Fruit fly (Drosophila melanogaster) whole organism, embryonic: ENCODE data around the gene Glut1.
A peak's percentile ranks its signal among the peaks of the same experiment; 100 is the strongest.

ENCODE experiments used
- Bdp1 ChIP-seq: fragments of 200-800 bp; sonication (Bioruptor generic); optimal IDR thresholded peaks from 3 replicates; lab custom pipeline; 2016; ENCODE audit warnings: missing biosample characterization, missing genetic modification characterization
- Blimp-1 ChIP-seq: fragments of 200-800 bp; sonication (Bioruptor generic); optimal IDR thresholded peaks from 3 replicates; lab custom pipeline; 2018; ENCODE audit warnings: missing biosample characterization, missing genetic modification characterization, mild to moderate bottlenecking, moderate library complexity, missing genetic modification reagents
- BtbVII ChIP-seq: fragments of 200-800 bp; sonication (Bioruptor generic); optimal IDR thresholded peaks from 3 replicates; lab custom pipeline; 2017; ENCODE audit warnings: missing biosample characterization, mild to moderate bottlenecking, missing genetic modification characterization
- CG10321 ChIP-seq: fragments of 200-800 bp; sonication (Bioruptor generic); IDR thresholded peaks from 2 replicates; pipeline ENCODE4 v1.3.6; 2022; ENCODE audit warnings: missing biosample characterization, missing genetic modification characterization
- CG11695 ChIP-seq: fragments of 200-800 bp; sonication (Bioruptor generic); IDR thresholded peaks from 3 replicates; pipeline ENCODE4 v1.3.6; 2022; ENCODE audit warnings: missing biosample characterization, missing genetic modification characterization
- CG14965 ChIP-seq: fragments of 200-800 bp; sonication (Bioruptor generic); optimal IDR thresholded peaks from 2 replicates; lab custom pipeline; 2016; ENCODE audit warnings: missing biosample characterization, missing genetic modification characterization, borderline replicate concordance
- CG15073 ChIP-seq: fragments of 200-800 bp; sonication (Bioruptor generic); optimal IDR thresholded peaks from 2 replicates; lab custom pipeline; 2016; ENCODE audit warnings: missing biosample characterization, missing genetic modification characterization
- CG1647 ChIP-seq: fragments of 200-800 bp; sonication (Bioruptor generic); optimal IDR thresholded peaks from 3 replicates; lab custom pipeline; 2016; ENCODE audit warnings: missing biosample characterization, missing genetic modification characterization
- CG17361 ChIP-seq: fragments of 200-800 bp; sonication (Bioruptor generic); IDR thresholded peaks from 3 replicates; pipeline ENCODE4 v1.3.6; 2022; ENCODE audit warnings: missing biosample characterization, missing genetic modification characterization
- CG17385 ChIP-seq: fragments of 200-800 bp; sonication (Bioruptor generic); optimal IDR thresholded peaks from 3 replicates; lab custom pipeline; 2018; ENCODE audit warnings: missing biosample characterization, mild to moderate bottlenecking, missing genetic modification characterization
- CG17568 ChIP-seq: fragments of 200-800 bp; sonication (Bioruptor generic); optimal IDR thresholded peaks from 2 replicates; lab custom pipeline; 2018; ENCODE audit warnings: missing biosample characterization, mild to moderate bottlenecking, missing genetic modification characterization, moderate library complexity
- CG1792 ChIP-seq: fragments of 200-800 bp; sonication (Bioruptor generic); optimal IDR thresholded peaks from 2 replicates; lab custom pipeline; 2016; ENCODE audit warnings: missing biosample characterization, missing genetic modification characterization
- CG31441 ChIP-seq: fragments of 200-800 bp; sonication (Bioruptor generic); IDR thresholded peaks from 2 replicates; pipeline ENCODE4 v1.3.6; 2022; ENCODE audit warnings: missing biosample characterization, missing genetic modification characterization
- CG32767 ChIP-seq: fragments of 200-800 bp; sonication (Bioruptor generic); IDR thresholded peaks from 2 replicates; pipeline ENCODE4 v1.3.6; 2022; ENCODE audit warnings: missing biosample characterization, missing genetic modification characterization
- CG34376 ChIP-seq: fragments of 200-800 bp; sonication (Bioruptor generic); optimal IDR thresholded peaks from 2 replicates; lab custom pipeline; 2018; ENCODE audit warnings: missing biosample characterization, mild to moderate bottlenecking, missing genetic modification characterization
- CG5180 ChIP-seq: fragments of 200-800 bp; sonication (Bioruptor generic); optimal IDR thresholded peaks from 3 replicates; lab custom pipeline; 2017; ENCODE audit warnings: missing biosample characterization, missing genetic modification characterization, mild to moderate bottlenecking, moderate library complexity, missing genetic modification reagents
- CG5953 ChIP-seq: fragments of 200-800 bp; sonication (Bioruptor generic); IDR thresholded peaks from 2 replicates; pipeline ENCODE4 v1.3.6; 2022; ENCODE audit warnings: missing biosample characterization, missing genetic modification characterization
- CG6654 ChIP-seq: fragments of 200-800 bp; sonication (Bioruptor generic); optimal IDR thresholded peaks from 2 replicates; lab custom pipeline; 2017; ENCODE audit warnings: missing biosample characterization, mild to moderate bottlenecking, missing genetic modification characterization
- CG6683 ChIP-seq: fragments of 200-800 bp; sonication (Bioruptor generic); optimal IDR thresholded peaks from 2 replicates; lab custom pipeline; 2017; ENCODE audit warnings: missing biosample characterization, mild to moderate bottlenecking, missing genetic modification characterization, missing genetic modification reagents
- CG6854 ChIP-seq: fragments of 200-800 bp; sonication (Bioruptor generic); optimal IDR thresholded peaks from 3 replicates; lab custom pipeline; 2017; ENCODE audit warnings: missing biosample characterization, mild to moderate bottlenecking, missing genetic modification characterization
- CG7556 ChIP-seq: fragments of 200-800 bp; sonication (Bioruptor generic); optimal IDR thresholded peaks from 2 replicates; lab custom pipeline; 2017; ENCODE audit warnings: missing biosample characterization, mild to moderate bottlenecking, missing genetic modification characterization
- CG9876 ChIP-seq: fragments of 200-800 bp; sonication (Bioruptor generic); optimal IDR thresholded peaks from 2 replicates; lab custom pipeline; 2016; ENCODE audit warnings: missing biosample characterization, missing genetic modification characterization
- CHES-1-like ChIP-seq: fragments of 200-800 bp; sonication (Bioruptor generic); optimal IDR thresholded peaks from 2 replicates; lab custom pipeline; 2016; ENCODE audit warnings: missing biosample characterization, missing genetic modification characterization
- Chrac-16 ChIP-seq: fragments of 200-800 bp; sonication (Bioruptor generic); optimal IDR thresholded peaks from 3 replicates; lab custom pipeline; 2016; ENCODE audit warnings: missing biosample characterization, missing genetic modification characterization
- Gsc ChIP-seq: fragments of 200-800 bp; sonication (Bioruptor generic); IDR thresholded peaks from 2 replicates; pipeline ENCODE4 v1.3.6; 2022; ENCODE audit warnings: missing biosample characterization, missing genetic modification characterization
- Lhr ChIP-seq: fragments of 200-800 bp; sonication (Bioruptor generic); optimal IDR thresholded peaks from 3 replicates; lab custom pipeline; 2017; ENCODE audit warnings: mild to moderate bottlenecking, missing biosample characterization, missing genetic modification reagents, missing genetic modification characterization
- Mad ChIP-seq: fragments of 200-800 bp; sonication (Bioruptor generic); optimal IDR thresholded peaks from 2 replicates; lab custom pipeline; 2016; ENCODE audit warnings: missing biosample characterization, missing genetic modification characterization
- Mrtf ChIP-seq: fragments of 200-800 bp; sonication (Bioruptor generic); IDR thresholded peaks from 3 replicates; pipeline ENCODE4 v1.3.6; 2022; ENCODE audit warnings: missing biosample characterization, missing genetic modification characterization
- Nf-YB ChIP-seq: fragments of 200-800 bp; sonication (Bioruptor generic); optimal IDR thresholded peaks from 3 replicates; lab custom pipeline; 2019; ENCODE audit warnings: missing biosample characterization, mild to moderate bottlenecking, missing genetic modification characterization, moderate library complexity
- Ptx1 ChIP-seq: fragments of 200-800 bp; sonication (Bioruptor generic); IDR thresholded peaks from 2 replicates; pipeline ENCODE4 v1.3.6; 2022; ENCODE audit warnings: missing biosample characterization, missing genetic modification characterization
- Rfx ChIP-seq: fragments of 200-800 bp; sonication (Bioruptor generic); IDR thresholded peaks from 2 replicates; pipeline ENCODE4 v1.3.6; 2022; ENCODE audit warnings: missing biosample characterization, missing genetic modification characterization
- Sox100B ChIP-seq: fragments of 200-800 bp; sonication (Bioruptor generic); optimal IDR thresholded peaks from 3 replicates; lab custom pipeline; 2018; ENCODE audit warnings: missing biosample characterization, mild to moderate bottlenecking, missing genetic modification characterization
- ab ChIP-seq: fragments of 200-800 bp; sonication (Bioruptor generic); optimal IDR thresholded peaks from 2 replicates; lab custom pipeline; 2016; ENCODE audit warnings: missing biosample characterization, missing genetic modification characterization
- croc ChIP-seq: fragments of 200-800 bp; sonication (Bioruptor generic); conservative IDR thresholded peaks from 3 replicates; pipeline ENCODE4 v1.3.6; 2022; ENCODE audit warnings: missing biosample characterization, missing genetic modification characterization
- dm ChIP-seq: fragments of 200-800 bp; sonication (Bioruptor generic); optimal IDR thresholded peaks from 3 replicates; lab custom pipeline; 2016; ENCODE audit warnings: missing biosample characterization, missing genetic modification characterization
- en ChIP-seq: fragments of 200-800 bp; sonication (Bioruptor generic); optimal IDR thresholded peaks from 2 replicates; lab custom pipeline; 2016; ENCODE audit warnings: missing biosample characterization, missing genetic modification characterization
- exex ChIP-seq: fragments of 200-800 bp; sonication (Bioruptor generic); optimal IDR thresholded peaks from 4 replicates; lab custom pipeline; 2018; ENCODE audit warnings: missing biosample characterization, mild to moderate bottlenecking, missing genetic modification characterization, moderate library complexity
- lbe ChIP-seq: fragments of 200-800 bp; sonication (Bioruptor generic); optimal IDR thresholded peaks from 2 replicates; lab custom pipeline; 2016; ENCODE audit warnings: missing biosample characterization, mild to moderate bottlenecking, missing genetic modification characterization
- mam ChIP-seq: fragments of 200-800 bp; sonication (Bioruptor generic); optimal IDR thresholded peaks from 3 replicates; lab custom pipeline; 2016; ENCODE audit warnings: missing biosample characterization, missing genetic modification characterization
- mld ChIP-seq: fragments of 200-800 bp; sonication (Bioruptor generic); IDR thresholded peaks from 3 replicates; pipeline ENCODE4 v1.3.6; 2022; ENCODE audit warnings: missing biosample characterization, missing genetic modification characterization; ENCODE audit not compliant: partially characterized antibody
- pfk ChIP-seq: fragments of 200-800 bp; sonication (Bioruptor generic); optimal IDR thresholded peaks from 2 replicates; lab custom pipeline; 2018; ENCODE audit warnings: missing biosample characterization, mild to moderate bottlenecking, missing genetic modification characterization, moderate library complexity
- pho ChIP-seq: fragments of 200-800 bp; sonication (Bioruptor generic); optimal IDR thresholded peaks from 2 replicates; lab custom pipeline; 2016; ENCODE audit warnings: missing biosample characterization, missing genetic modification characterization
- pros ChIP-seq: fragments of 200-800 bp; sonication (Bioruptor generic); optimal IDR thresholded peaks from 3 replicates; lab custom pipeline; 2019; ENCODE audit warnings: missing biosample characterization, mild to moderate bottlenecking, missing genetic modification characterization, moderate library complexity
- scrt ChIP-seq: fragments of 200-800 bp; sonication (Bioruptor generic); optimal IDR thresholded peaks from 2 replicates; lab custom pipeline; 2018; ENCODE audit warnings: missing biosample characterization, mild to moderate bottlenecking, missing genetic modification characterization, moderate library complexity
- sd ChIP-seq: fragments of 200-800 bp; sonication (Bioruptor generic); optimal IDR thresholded peaks from 3 replicates; lab custom pipeline; 2018; ENCODE audit warnings: missing biosample characterization, mild to moderate bottlenecking, missing genetic modification characterization, moderate library complexity
- sug ChIP-seq: fragments of 200-800 bp; optimal IDR thresholded peaks from 2 replicates; lab custom pipeline; 2019; ENCODE audit warnings: missing biosample characterization, mild to moderate bottlenecking, missing genetic modification characterization, moderate library complexity
- tna ChIP-seq: fragments of 200-800 bp; sonication (Bioruptor generic); IDR thresholded peaks from 2 replicates; pipeline ENCODE4 v1.3.6; 2022; ENCODE audit warnings: missing biosample characterization, missing genetic modification characterization; ENCODE audit not compliant: partially characterized antibody
- twi ChIP-seq: fragments of 200-800 bp; optimal IDR thresholded peaks from 2 replicates; lab custom pipeline; 2019; ENCODE audit warnings: missing biosample characterization, mild to moderate bottlenecking, missing genetic modification characterization, moderate library complexity
- usp ChIP-seq: fragments of >200 bp; optimal IDR thresholded peaks from 2 replicates; lab custom pipeline; 2017; ENCODE audit warnings: missing biosample characterization, missing genetic modification characterization
- wdn ChIP-seq: fragments of 200-800 bp; sonication (Bioruptor generic); IDR thresholded peaks from 2 replicates; pipeline ENCODE4 v1.3.6; 2022; ENCODE audit warnings: missing biosample characterization, missing genetic modification characterization

Glut1 gene

dm6 chr3L:1034190-1034886 lies 120.5 kb downstream of the Glut1 start, which contains the start of the genes CG9205 and trio (continued):
- TF ChIP-seq CG10321 (GFP tag; lab: Robert Waterston, UW): peak; percentile 33; the same call in 1 of the 2 replicates
- peak; percentile 35 for TF ChIP-seq twi (tag; lab: Kevin White, UChicago)
- no peak for TF ChIP-seq sd (tag; lab: Kevin White, UChicago)
- TF ChIP-seq mam (GFP tag; lab: Kevin White, UChicago): no peak
- peak; percentile 61 for TF ChIP-seq pros
- TF ChIP-seq CG1647 (GFP tag; lab: Kevin White, UChicago): no peak
- no peak for TF ChIP-seq usp (GFP tag; lab: Kevin White, UChicago)
- no peak for TF ChIP-seq Nf-YB (GFP tag; lab: Kevin White, UChicago)
- no peak; the same call in 2 of the 3 replicates for TF ChIP-seq CG17361 (GFP tag; lab: Robert Waterston, UW)
- no peak for TF ChIP-seq Lhr
- no peak for TF ChIP-seq ab
- TF ChIP-seq CG14965 (GFP tag; lab: Kevin White, UChicago): no peak
- no peak for TF ChIP-seq CG7556 (GFP tag; lab: Kevin White, UChicago)
- peak; percentile 23 for TF ChIP-seq CHES-1-like (GFP tag; lab: Kevin White, UChicago)
- TF ChIP-seq exex (tag; lab: Kevin White, UChicago): no peak
- no peak for TF ChIP-seq CG6854 (GFP tag; lab: Kevin White, UChicago)
- no peak for TF ChIP-seq Mrtf (GFP tag; lab: Robert Waterston, UW)
- peak; percentile 25; the same call in 1 of the 2 replicates for TF ChIP-seq CG32767
- no peak for TF ChIP-seq Ptx1 (GFP tag; lab: Robert Waterston, UW)

dm6 chr3L:1034887-1035260 lies 121.0 kb downstream of the Glut1 start:
- TF ChIP-seq CG1792 (GFP tag; lab: Kevin White, UChicago) (no peak), mld (GFP tag; lab: Robert Waterston, UW) (peak; percentile 72), CG5180 (peak; percentile 20), Mad (GFP tag; lab: Kevin White, UChicago) (no peak), Sox100B (GFP tag; lab: Kevin White, UChicago) (peak; percentile 60), Bdp1 (GFP tag; lab: Kevin White, UChicago) (no peak), scrt (GFP tag; lab: Kevin White, UChicago) (peak; percentile 11), sug (tag; lab: Kevin White, UChicago) (no peak), pfk (GFP tag; lab: Kevin White, UChicago) (no peak), CG9876 (no peak), CG6654 (GFP tag; lab: Kevin White, UChicago) (no peak), CG17385 (GFP tag; lab: Kevin White, UChicago) (peak; percentile 33), Chrac-16 (GFP tag; lab: Kevin White, UChicago) (no peak), wdn (GFP tag; lab: Robert Waterston, UW) (0 out of 2 replicates have a peak, but pooled peaks have one; percentile 25), CG17568 (GFP tag; lab: Kevin White, UChicago) (no peak), en (GFP tag; lab: Kevin White, UChicago) (no peak), croc (GFP tag; lab: Robert Waterston, UW) (peak; percentile 15; the same call in 1 of the 3 replicates), BtbVII (GFP tag; lab: Kevin White, UChicago) (peak; percentile 61), tna (GFP tag; lab: Robert Waterston, UW) (peak; percentile 77), CG34376 (GFP tag; lab: Kevin White, UChicago) (peak; percentile 34), Rfx (GFP tag; lab: Robert Waterston, UW) (peak; percentile 87), lbe (GFP tag; lab: Kevin White, UChicago) (peak; percentile 5), CG31441 (GFP tag; lab: Robert Waterston, UW) (peak; percentile 58; the same call in 1 of the 2 replicates), Gsc (no peak), CG5953 (GFP tag; lab: Robert Waterston, UW) (no peak), CG15073 (GFP tag; lab: Kevin White, UChicago) (no peak), CG6683 (GFP tag; lab: Kevin White, UChicago) (no peak), CG11695 (GFP tag; lab: Robert Waterston, UW) (no peak), Blimp-1 (GFP tag; lab: Kevin White, UChicago) (peak; percentile 18), pho (GFP tag; lab: Kevin White, UChicago) (no peak), dm (no peak)
